Worm (Caenorhabditis elegans): ENCODE data around the gene selt-1.1.

- TF ChIP-seq him-1 (tag; optimal IDR thresholded peaks at IDR 0.05) (no peak), W03F9.2 (tag; optimal IDR thresholded peaks at IDR 0.05) (no peak), dao-5 (tag; optimal IDR thresholded peaks at IDR 0.05) (no peak)
Observed at ce11 chrX:11572205-11572604, 25.9 kb upstream of the selt-1.1 start, which contains the start of gene frm-3.

Data from whole organism, L4/young adult.